Worm (Caenorhabditis elegans): ENCODE data around the gene H04M03.3.

- no peak for TF ChIP-seq snpc-4 (tag; optimal IDR thresholded peaks at IDR 0.05)
- TF ChIP-seq zag-1 (tag; optimal IDR thresholded peaks at IDR 0.05): no peak
- TF ChIP-seq pha-4 (GFP tag; IDR thresholded peaks at IDR 0.05): no peak
- TF ChIP-seq pha-4 (tag; optimal IDR thresholded peaks at IDR 0.05): no peak
- no peak for TF ChIP-seq nhr-25 (tag; optimal IDR thresholded peaks at IDR 0.05; ENCODE audit: borderline replicate concordance, insufficient read depth)
- no peak for TF ChIP-seq ZK337.2 (GFP tag; IDR thresholded peaks at IDR 0.05)
- TF ChIP-seq php-3 (GFP tag; IDR thresholded peaks at IDR 0.05): no peak
- no peak for TF ChIP-seq dve-1 (tag; optimal IDR thresholded peaks at IDR 0.05; ENCODE audit: insufficient read depth)
- no peak for TF ChIP-seq Y5F2A.4 (GFP tag; optimal IDR thresholded peaks at IDR 0.05)
- TF ChIP-seq ceh-44 (GFP tag; IDR thresholded peaks at IDR 0.05): no peak
- no peak for TF ChIP-seq lin-13 (GFP tag; optimal IDR thresholded peaks at IDR 0.05)
Measured at ce11 chrIV:5903305-5903778, 12.0 kb downstream of the H04M03.3 start, which contains the start of gene H04M03.12.

Measured in whole organism, L4 larva.